Worm (Caenorhabditis elegans) whole organism, midembryonic: Measurements from ENCODE around the gene F08H9.2.

ENCODE experiments used
- T22C8.4 ChIP-seq: fragments of 200-800 bp; sonication (Bioruptor generic); IDR thresholded peaks from 2 replicates; pipeline ENCODE4 v1.3.6; 2022; ENCODE audit warnings: missing genetic modification characterization, missing compliant biosample characterization
- cog-1 ChIP-seq: sonication (generic microtip); optimal IDR thresholded peaks from 2 replicates; lab custom pipeline; 2016; ENCODE audit warnings: missing genetic modification characterization, missing compliant biosample characterization
- flt-1 ChIP-seq: fragments of 200-800 bp; sonication (Bioruptor generic); IDR thresholded peaks from 2 replicates; pipeline ENCODE4 v1.3.6; 2022; ENCODE audit warnings: missing genetic modification characterization, missing compliant biosample characterization
- klf-2 ChIP-seq: fragments of 200-800 bp; sonication (Bioruptor generic); conservative IDR thresholded peaks from 2 replicates; pipeline ENCODE4 v1.3.6; 2022; ENCODE audit warnings: missing genetic modification reagents, missing genetic modification characterization, missing compliant biosample characterization
- med-1 ChIP-seq: sonication (generic microtip); optimal IDR thresholded peaks from 2 replicates; lab custom pipeline; 2017; ENCODE audit warnings: missing genetic modification characterization, mild to moderate bottlenecking, missing compliant biosample characterization, antibody characterized with exemption, missing genetic modification reagents; ENCODE audit not compliant: insufficient read depth
- ref-1 ChIP-seq: fragments of 200-800 bp; sonication (Bioruptor generic); conservative IDR thresholded peaks from 2 replicates; pipeline ENCODE4 v1.3.6; 2022; ENCODE audit warnings: missing genetic modification reagents, missing genetic modification characterization, missing compliant biosample characterization
- tab-1 ChIP-seq: fragments of 200-800 bp; sonication (Bioruptor generic); IDR thresholded peaks from 2 replicates; pipeline ENCODE4 v1.3.6; 2022; ENCODE audit warnings: missing genetic modification characterization, missing compliant biosample characterization
- ztf-23 ChIP-seq: fragments of 200-800 bp; sonication (Bioruptor generic); IDR thresholded peaks from 2 replicates; pipeline ENCODE4 v1.3.6; 2022; ENCODE audit warnings: missing genetic modification reagents, missing genetic modification characterization, missing compliant biosample characterization
- ztf-29 ChIP-seq: fragments of 200-800 bp; sonication (Bioruptor generic); IDR thresholded peaks from 2 replicates; pipeline ENCODE4 v1.3.6; 2022; ENCODE audit warnings: missing genetic modification reagents, missing genetic modification characterization, missing compliant biosample characterization

DNA sequence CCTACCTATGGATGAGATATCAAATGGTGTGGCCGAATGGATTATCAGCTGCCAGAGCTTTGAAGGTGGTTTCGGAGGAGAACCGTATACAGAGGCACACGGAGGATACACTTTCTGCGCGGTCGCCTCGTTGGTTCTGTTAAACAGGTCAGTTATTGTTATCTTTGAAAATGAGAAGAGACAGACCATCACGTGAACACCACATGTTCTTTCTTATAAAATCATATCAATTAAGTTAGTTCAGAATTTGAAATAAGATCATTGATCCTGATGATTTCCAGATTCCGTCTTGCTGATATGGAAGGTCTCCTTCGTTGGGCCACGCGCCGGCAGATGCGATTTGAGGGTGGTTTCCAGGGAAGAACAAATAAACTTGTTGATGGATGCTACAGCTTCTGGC lies 11.8 kb upstream of the F08H9.2 start:
- TF ChIP-seq ztf-29 (GFP tag; lab: Robert Waterston, UW) (no peak), cog-1 (tag; lab: Kevin White, UChicago) (no peak), flt-1 (GFP tag; lab: Robert Waterston, UW) (no peak), klf-2 (GFP tag; lab: Robert Waterston, UW) (no peak), ref-1 (GFP tag; lab: Robert Waterston, UW) (no peak), ztf-23 (no peak), T22C8.4 (GFP tag; lab: Robert Waterston, UW) (no peak), med-1 (no peak), tab-1 (GFP tag; lab: Robert Waterston, UW) (no peak)
